Worm (Caenorhabditis elegans) whole organism, L2 larva: ENCODE results near the gene C03B1.2.

ENCODE experiments used
- R02D3.7 ChIP-seq: fragments of 150-350 bp; optimal IDR thresholded peaks from 2 replicates; lab custom pipeline; 2014; ENCODE audit warnings: missing biosample characterization, missing genetic modification characterization
- ama-1 ChIP-seq: fragments of 150-350 bp; optimal IDR thresholded peaks from 2 replicates; lab custom pipeline; 2018; ENCODE audit warnings: inconsistent platforms
- blmp-1 ChIP-seq: sonication (generic microtip); optimal IDR thresholded peaks from 2 replicates; lab custom pipeline; 2017; ENCODE audit warnings: missing genetic modification characterization, mild to moderate bottlenecking, missing compliant biosample characterization, antibody characterized with exemption, moderate library complexity; ENCODE audit not compliant: insufficient read depth
- dmd-4 ChIP-seq: sonication (generic microtip); optimal IDR thresholded peaks from 2 replicates; lab custom pipeline; 2017; ENCODE audit warnings: missing biosample characterization, missing genetic modification characterization
- fos-1 ChIP-seq: fragments of 150-350 bp; optimal IDR thresholded peaks from 2 replicates; lab custom pipeline; 2014; ENCODE audit warnings: missing biosample characterization, missing genetic modification characterization
- lin-13 ChIP-seq: fragments of 150-350 bp; optimal IDR thresholded peaks from 2 replicates; lab custom pipeline; 2014; ENCODE audit warnings: missing biosample characterization, missing genetic modification reagents, missing genetic modification characterization
- lin-39 ChIP-seq: fragments of 150-350 bp; optimal IDR thresholded peaks from 2 replicates; lab custom pipeline; 2014; ENCODE audit warnings: missing biosample characterization, missing genetic modification reagents, missing genetic modification characterization
- nhr-10 ChIP-seq: sonication (generic microtip); optimal IDR thresholded peaks from 2 replicates; lab custom pipeline; 2017; ENCODE audit warnings: missing biosample characterization, missing genetic modification characterization
- nhr-11 ChIP-seq: fragments of 150-350 bp; optimal IDR thresholded peaks from 2 replicates; lab custom pipeline; 2014; ENCODE audit warnings: missing biosample characterization, missing genetic modification characterization
- zag-1 ChIP-seq: fragments of 150-350 bp; optimal IDR thresholded peaks from 2 replicates; lab custom pipeline; 2014; ENCODE audit warnings: missing biosample characterization, missing genetic modification characterization
- ztf-11 ChIP-seq: sonication (generic microtip); optimal IDR thresholded peaks from 2 replicates; lab custom pipeline; 2017; ENCODE audit warnings: missing biosample characterization, missing genetic modification characterization

- TF ChIP-seq lin-39 (tag; lab: Kevin White, UChicago) (no peak), ztf-11 (tag; lab: Kevin White, UChicago) (no peak), blmp-1 (tag; lab: Kevin White, UChicago) (no peak), R02D3.7 (no peak), nhr-10 (tag; lab: Kevin White, UChicago) (no peak), fos-1 (tag; lab: Kevin White, UChicago) (no peak), nhr-11 (no peak), ama-1 (lab: Kevin White, UChicago) (no peak), zag-1 (tag; lab: Kevin White, UChicago) (no peak), lin-13 (GFP tag; lab: Kevin White, UChicago) (no peak), dmd-4 (tag; lab: Kevin White, UChicago) (no peak)
These were observed 24.0 kb upstream of the C03B1.2 start for ce11 chrX:6345785-6346184.
